Worm (Caenorhabditis elegans) whole organism, L4 larva: ENCODE data around the gene grd-9.

ENCODE experiments used
- F44E2.7 ChIP-seq: fragments of 200-800 bp; sonication (Bioruptor generic); IDR thresholded peaks from 2 replicates; pipeline ENCODE4 v2.1.2; 2022; ENCODE audit warnings: missing genetic modification characterization, missing compliant biosample characterization
- T20F7.1 ChIP-seq: fragments of 200-800 bp; sonication (Bioruptor generic); optimal IDR thresholded peaks from 2 replicates; lab custom pipeline; 2018; ENCODE audit warnings: mild to moderate bottlenecking, missing genetic modification characterization, missing compliant biosample characterization
- ZK546.5 ChIP-seq, 2 experiments: sonication (generic microtip); optimal IDR thresholded peaks; 2 replicates each; lab custom pipeline; 2017; ENCODE audit warnings: missing biosample characterization in 2 of 2, missing genetic modification characterization in 2 of 2
- lin-15B ChIP-seq: fragments of 150-350 bp; sonication (generic microtip); optimal IDR thresholded peaks from 3 replicates; lab custom pipeline; 2014; ENCODE audit warnings: missing biosample characterization, missing genetic modification characterization
- mep-1 ChIP-seq: fragments of 150-350 bp; sonication (generic microtip); optimal IDR thresholded peaks from 3 replicates; lab custom pipeline; 2014; ENCODE audit warnings: missing biosample characterization, missing genetic modification characterization
- nhr-10 ChIP-seq: fragments of 150-350 bp; optimal IDR thresholded peaks from 2 replicates; lab custom pipeline; 2014; ENCODE audit warnings: missing biosample characterization, missing genetic modification characterization
- nhr-76 ChIP-seq: fragments of 150-350 bp; optimal IDR thresholded peaks from 2 replicates; lab custom pipeline; 2014; ENCODE audit warnings: missing biosample characterization, missing genetic modification characterization
- skn-1 ChIP-seq: fragments of 150-350 bp; optimal IDR thresholded peaks from 2 replicates; lab custom pipeline; 2014; ENCODE audit warnings: missing biosample characterization, missing genetic modification characterization
- ztf-11 ChIP-seq: fragments of 150-350 bp; optimal IDR thresholded peaks from 2 replicates; lab custom pipeline; 2014; ENCODE audit warnings: missing biosample characterization, missing genetic modification characterization

DNA sequence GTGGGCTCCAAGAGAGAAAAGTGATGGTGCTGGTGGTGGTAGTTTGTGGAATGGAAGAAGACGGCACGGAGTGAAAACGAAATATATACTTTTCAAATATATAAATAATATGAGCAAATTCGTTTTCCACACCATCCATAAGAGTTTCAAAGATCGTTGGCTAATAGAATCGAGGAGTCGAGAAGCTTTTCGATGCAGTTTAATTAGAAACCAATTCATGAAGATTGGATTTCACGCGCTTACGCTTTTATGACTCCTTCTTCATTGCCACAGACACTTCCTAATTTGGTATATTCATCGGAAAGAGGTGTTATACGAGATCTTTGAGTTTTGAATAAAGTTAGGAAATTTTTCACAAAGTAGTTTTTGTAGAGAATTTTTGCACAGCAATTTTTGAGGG lies 44.5 kb upstream of the grd-9 start:
- TF ChIP-seq nhr-76 (tag; lab: Kevin White, UChicago) (no peak), F44E2.7 (no peak), T20F7.1 (GFP tag; lab: Kevin White, UChicago) (no peak), ztf-11 (tag; lab: Kevin White, UChicago) (no peak), mep-1 (tag; lab: Kevin White, UChicago) (no peak), nhr-10 (no peak), skn-1 (tag; lab: Kevin White, UChicago) (no peak), ZK546.5 (tag; optimal IDR thresholded peaks at IDR 0.05; lab: Kevin White, UChicago) (no peak), lin-15B (no peak)
